Worm (Caenorhabditis elegans) whole organism, early embryonic: Measurements from ENCODE around the gene C28H8.2.

Experiments used
- B0310.2 ChIP-seq: sonication (generic microtip); optimal IDR thresholded peaks from 2 replicates; lab custom pipeline; 2016; ENCODE audit warnings: mild to moderate bottlenecking, missing genetic modification characterization, missing compliant biosample characterization
- F13C5.2 ChIP-seq: sonication (generic microtip); optimal IDR thresholded peaks from 2 replicates; lab custom pipeline; 2017; ENCODE audit warnings: mild to moderate bottlenecking, missing genetic modification characterization, inconsistent platforms, missing compliant biosample characterization
- aly-1 ChIP-seq: sonication (generic microtip); optimal IDR thresholded peaks from 2 replicates; lab custom pipeline; 2016; ENCODE audit warnings: missing genetic modification characterization, missing compliant biosample characterization
- ama-1 ChIP-seq: fragments of 150-350 bp; optimal IDR thresholded peaks from 2 replicates; lab custom pipeline; 2014
- ceh-13 ChIP-seq: fragments of 200-800 bp; sonication (Bioruptor generic); optimal IDR thresholded peaks from 2 replicates; lab custom pipeline; 2018; ENCODE audit warnings: mild to moderate bottlenecking, missing genetic modification characterization, missing compliant biosample characterization
- ceh-36 ChIP-seq: sonication (generic microtip); optimal IDR thresholded peaks from 2 replicates; lab custom pipeline; 2016; ENCODE audit warnings: missing genetic modification characterization, inconsistent platforms, missing compliant biosample characterization
- ets-7 ChIP-seq: sonication (generic microtip); optimal IDR thresholded peaks from 2 replicates; lab custom pipeline; 2016; ENCODE audit warnings: missing genotype, missing genetic modification characterization, missing compliant biosample characterization
- flt-1 ChIP-seq: fragments of 200-800 bp; sonication (Bioruptor generic); IDR thresholded peaks from 2 replicates; pipeline ENCODE4 v1.3.6; 2022; ENCODE audit warnings: missing genetic modification characterization, missing compliant biosample characterization
- hmbx-1 ChIP-seq: sonication (generic microtip); optimal IDR thresholded peaks from 2 replicates; lab custom pipeline; 2016; ENCODE audit warnings: mild to moderate bottlenecking, missing genetic modification characterization, missing compliant biosample characterization
- hmg-4 ChIP-seq: fragments of 200-800 bp; sonication (Bioruptor generic); optimal IDR thresholded peaks from 2 replicates; lab custom pipeline; 2018; ENCODE audit warnings: mild to moderate bottlenecking, missing genetic modification characterization, missing compliant biosample characterization
- hnd-1 ChIP-seq: sonication (generic microtip); optimal IDR thresholded peaks from 2 replicates; lab custom pipeline; 2016; ENCODE audit warnings: missing genetic modification characterization, missing compliant biosample characterization
- pes-1 ChIP-seq: fragments of 200-800 bp; sonication (Bioruptor generic); IDR thresholded peaks from 2 replicates; pipeline ENCODE4 v1.3.6; 2022; ENCODE audit warnings: missing genetic modification reagents, missing genetic modification characterization, missing compliant biosample characterization
- scrt-1 ChIP-seq: fragments of 200-800 bp; sonication (Bioruptor generic); IDR thresholded peaks from 2 replicates; pipeline ENCODE4 v1.3.6; 2022; ENCODE audit warnings: missing genetic modification characterization, missing compliant biosample characterization
- sea-1 ChIP-seq: fragments of 200-800 bp; sonication (Bioruptor generic); conservative IDR thresholded peaks from 2 replicates; pipeline ENCODE4 v1.3.6; 2022; ENCODE audit warnings: missing genetic modification characterization, missing compliant biosample characterization
- tbx-11 ChIP-seq: fragments of 200-800 bp; sonication (Bioruptor generic); IDR thresholded peaks from 2 replicates; pipeline ENCODE4 v1.3.6; 2022; ENCODE audit warnings: missing genetic modification characterization, missing compliant biosample characterization
- tbx-37 ChIP-seq: fragments of 200-800 bp; sonication (Bioruptor generic); conservative IDR thresholded peaks from 2 replicates; pipeline ENCODE4 v1.3.6; 2022; ENCODE audit warnings: missing genetic modification reagents, missing genetic modification characterization, missing compliant biosample characterization
- tra-4 ChIP-seq: sonication (generic microtip); optimal IDR thresholded peaks from 2 replicates; lab custom pipeline; 2017; ENCODE audit warnings: missing genetic modification characterization, missing compliant biosample characterization

The C28H8.2 gene

DNA sequence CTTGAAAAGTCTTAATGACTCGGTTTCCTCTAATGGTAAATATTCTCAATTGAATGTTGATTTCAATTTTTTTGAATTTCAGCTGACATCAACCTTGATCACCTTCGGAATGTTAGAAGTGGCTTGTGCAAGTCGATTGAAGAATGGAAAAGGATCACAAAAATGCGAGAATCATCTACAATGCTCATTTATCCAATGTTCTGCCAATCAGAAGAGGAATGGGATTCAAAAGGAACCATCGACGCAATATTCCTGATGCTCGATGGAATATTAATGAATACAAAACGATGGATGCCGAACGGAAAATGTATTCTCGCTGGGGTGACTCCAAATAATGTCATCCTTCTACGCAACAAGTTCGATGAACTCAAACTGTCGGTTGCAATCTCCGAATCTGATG, 41.4 kb downstream of the C28H8.2 start:
- TF ChIP-seq tbx-37 (GFP tag; lab: Robert Waterston, UW) (no peak), tra-4 (tag; lab: Kevin White, UChicago) (no peak)

DNA sequence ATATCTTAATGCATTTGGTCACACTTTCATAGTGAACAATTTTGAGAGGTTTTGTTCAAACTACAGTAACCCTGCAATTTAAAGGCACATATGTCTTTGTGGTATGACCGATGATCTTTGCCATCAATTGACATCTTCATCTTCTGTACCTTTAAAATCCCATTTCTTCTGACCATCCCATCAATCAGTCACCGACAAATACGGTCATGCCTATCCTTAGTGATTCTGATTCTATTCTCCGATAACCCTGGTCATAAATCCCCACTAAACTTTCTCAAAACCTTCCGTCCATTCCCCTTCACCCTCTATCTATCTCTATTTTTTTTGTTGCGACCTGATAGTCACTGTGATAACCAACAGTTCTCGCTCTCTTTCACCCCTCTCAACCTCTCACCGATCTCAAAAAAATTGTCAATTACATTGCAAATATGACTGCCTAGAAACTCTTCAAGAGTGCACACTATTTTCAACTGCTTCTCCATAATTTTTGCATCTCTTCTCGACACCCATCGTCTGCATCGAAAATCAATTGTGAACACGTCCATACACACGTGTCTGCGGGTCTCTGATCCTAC, 44.0 kb downstream of the C28H8.2 start:
- TF ChIP-seq tbx-37 (GFP tag; lab: Robert Waterston, UW) (no peak), B0310.2 (tag; lab: Kevin White, UChicago) (no peak), scrt-1 (no peak), ceh-13 (GFP tag; lab: Kevin White, UChicago) (no peak), flt-1 (GFP tag; lab: Robert Waterston, UW) (no peak), hmg-4 (GFP tag; lab: Kevin White, UChicago) (no peak), tra-4 (tag; lab: Kevin White, UChicago) (no peak), ceh-36 (tag; lab: Kevin White, UChicago) (no peak), sea-1 (GFP tag; lab: Robert Waterston, UW) (no peak), ets-7 (no peak), tbx-11 (GFP tag; lab: Robert Waterston, UW) (no peak), pes-1 (GFP tag; lab: Robert Waterston, UW) (no peak)

DNA sequence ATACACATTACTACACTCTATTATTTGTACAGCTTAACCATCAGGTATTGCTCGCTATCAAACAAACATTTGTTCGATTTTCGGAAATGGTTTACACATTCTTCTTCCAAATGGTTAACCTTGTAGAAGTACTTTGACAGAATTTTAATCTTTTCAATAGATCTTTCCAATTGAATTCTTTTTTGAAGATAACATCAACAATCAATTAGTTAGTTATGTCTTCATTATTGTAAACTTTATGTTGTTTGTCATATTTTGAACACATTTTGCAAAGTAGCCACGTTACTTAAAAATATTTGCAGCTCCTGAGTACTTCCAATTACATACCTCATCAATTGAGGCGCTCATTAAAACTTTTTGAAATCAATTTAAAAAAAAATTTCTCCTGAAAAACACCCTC, 45.2 kb downstream of the C28H8.2 start:
- TF ChIP-seq tra-4 (tag; lab: Kevin White, UChicago) = no peak
- no peak for TF ChIP-seq tbx-37 (GFP tag; lab: Robert Waterston, UW)
- no peak for TF ChIP-seq ceh-13 (GFP tag; lab: Kevin White, UChicago)
- TF ChIP-seq ceh-36 (tag; lab: Kevin White, UChicago) = no peak
- TF ChIP-seq pes-1 (GFP tag; lab: Robert Waterston, UW) = no peak
- TF ChIP-seq hmg-4 (GFP tag; lab: Kevin White, UChicago) = no peak
- TF ChIP-seq aly-1 (tag; lab: Kevin White, UChicago) = no peak
- TF ChIP-seq flt-1 (GFP tag; lab: Robert Waterston, UW) = no peak
- TF ChIP-seq F13C5.2 (tag; lab: Kevin White, UChicago) = no peak

DNA sequence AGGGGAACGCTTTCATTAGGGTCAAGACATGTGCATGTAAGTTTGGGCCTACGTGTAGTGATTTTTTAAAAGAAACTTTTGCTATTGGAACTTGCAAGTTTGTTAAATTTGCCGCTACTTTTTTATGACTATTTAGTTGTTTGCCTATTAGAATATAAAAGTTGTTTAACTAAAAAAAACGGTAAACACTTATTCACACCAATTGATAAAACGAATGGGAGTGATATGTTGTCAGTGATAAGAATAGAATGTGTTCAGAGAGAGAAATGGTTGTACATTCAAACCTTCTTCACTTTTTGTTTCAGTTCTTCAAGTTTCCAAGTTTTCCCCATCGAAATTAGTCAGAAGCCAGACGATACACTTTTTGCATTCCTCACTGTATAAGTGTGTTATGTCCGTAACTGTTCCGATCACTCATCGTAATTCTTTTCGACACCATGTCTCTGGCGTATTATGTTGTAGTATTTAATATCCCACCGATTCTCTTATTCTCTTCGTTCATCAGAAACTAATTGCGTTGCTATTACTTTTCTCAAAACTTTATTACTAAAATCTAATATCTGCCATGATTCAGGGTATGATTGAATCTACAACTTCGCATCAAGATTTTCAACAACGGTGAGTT, 45.8 kb downstream of the C28H8.2 start, which contains the start of gene dct-6:
dct-6 (plus strand) TSS at position 575 of the 625 bp plus-strand sequence.
- TF ChIP-seq sea-1 (GFP tag; lab: Robert Waterston, UW) = no peak
- no peak for TF ChIP-seq hmg-4 (GFP tag; lab: Kevin White, UChicago)
- no peak for TF ChIP-seq F13C5.2 (tag; lab: Kevin White, UChicago)
- TF ChIP-seq tbx-11 (GFP tag; lab: Robert Waterston, UW) = no peak
- TF ChIP-seq B0310.2 (tag; lab: Kevin White, UChicago) = no peak
- no peak for TF ChIP-seq ets-7
- no peak for TF ChIP-seq ama-1 (lab: Kevin White, UChicago)
- TF ChIP-seq tra-4 (tag; lab: Kevin White, UChicago) = no peak
- TF ChIP-seq tbx-37 (GFP tag; lab: Robert Waterston, UW) = no peak
- TF ChIP-seq hmbx-1 = no peak
- no peak for TF ChIP-seq ceh-13 (GFP tag; lab: Kevin White, UChicago)
- no peak for TF ChIP-seq pes-1 (GFP tag; lab: Robert Waterston, UW)
- no peak for TF ChIP-seq flt-1 (GFP tag; lab: Robert Waterston, UW)
- no peak for TF ChIP-seq hnd-1 (tag; lab: Kevin White, UChicago)
- TF ChIP-seq ceh-36 (tag; lab: Kevin White, UChicago) = no peak
- TF ChIP-seq aly-1 (tag; lab: Kevin White, UChicago) = no peak
- TF ChIP-seq scrt-1 = no peak

DNA sequence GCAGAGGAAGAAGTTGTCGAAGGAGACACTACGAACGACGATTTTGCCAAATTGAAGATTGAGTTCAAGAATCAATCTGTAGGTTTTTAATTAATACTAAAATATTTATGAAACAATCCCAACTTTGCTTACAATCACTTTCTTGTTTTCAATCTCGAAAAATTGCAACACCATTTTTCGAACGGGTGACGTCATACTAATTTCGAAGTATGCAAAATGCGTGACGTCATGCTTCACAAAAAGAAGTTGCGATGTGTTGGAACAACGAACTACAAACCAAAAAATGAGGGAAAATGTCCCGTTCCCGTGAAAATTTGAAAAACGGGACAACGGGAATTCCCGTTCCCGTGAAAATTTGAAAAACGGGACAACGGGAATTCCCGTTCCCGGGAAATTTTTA, 47.5 kb downstream of the C28H8.2 start:
- no peak for TF ChIP-seq ets-7
- TF ChIP-seq ceh-36 (tag; lab: Kevin White, UChicago) = no peak
- TF ChIP-seq aly-1 (tag; lab: Kevin White, UChicago) = no peak
- TF ChIP-seq B0310.2 (tag; lab: Kevin White, UChicago) = no peak
- TF ChIP-seq tbx-37 (GFP tag; lab: Robert Waterston, UW) = no peak
- no peak for TF ChIP-seq sea-1 (GFP tag; lab: Robert Waterston, UW)
- no peak for TF ChIP-seq tra-4 (tag; lab: Kevin White, UChicago)
- TF ChIP-seq ceh-13 (GFP tag; lab: Kevin White, UChicago) = no peak
- no peak for TF ChIP-seq hmbx-1
- TF ChIP-seq tbx-11 (GFP tag; lab: Robert Waterston, UW) = no peak
